Fruit fly (Drosophila melanogaster) whole organism, prepupa: ENCODE data around the gene TwdlP.

ENCODE experiments used
- CG10631 ChIP-seq: fragments of 200-800 bp; sonication (Bioruptor generic); optimal IDR thresholded peaks from 2 replicates; lab custom pipeline; 2016; ENCODE audit warnings: missing biosample characterization, missing genetic modification characterization
- CG11902 ChIP-seq: fragments of 200-800 bp; sonication (Bioruptor generic); optimal IDR thresholded peaks from 3 replicates; lab custom pipeline; 2016; ENCODE audit warnings: missing biosample characterization, missing genetic modification characterization
- CG6792 ChIP-seq: fragments of 200-800 bp; sonication (Bioruptor generic); optimal IDR thresholded peaks from 3 replicates; lab custom pipeline; 2016; ENCODE audit warnings: missing biosample characterization, missing genetic modification characterization
- Eip75B ChIP-seq: fragments of 200-800 bp; sonication (Bioruptor generic); optimal IDR thresholded peaks from 3 replicates; lab custom pipeline; 2016; ENCODE audit warnings: missing biosample characterization, missing genetic modification characterization
- Gug ChIP-seq: fragments of 200-800 bp; sonication (Bioruptor generic); IDR thresholded peaks from 2 replicates; pipeline ENCODE4 v1.3.6; 2022; ENCODE audit warnings: missing biosample characterization, missing genetic modification characterization
- Hr39 ChIP-seq: fragments of 200-800 bp; sonication (Bioruptor generic); optimal IDR thresholded peaks from 2 replicates; lab custom pipeline; 2016; ENCODE audit warnings: missing biosample characterization, missing genetic modification characterization
- Lpt ChIP-seq: fragments of 200-800 bp; sonication (Bioruptor generic); optimal IDR thresholded peaks from 3 replicates; lab custom pipeline; 2016; ENCODE audit warnings: missing biosample characterization, missing genetic modification characterization
- Sox102F ChIP-seq: fragments of 200-800 bp; sonication (Bioruptor generic); optimal IDR thresholded peaks from 2 replicates; lab custom pipeline; 2016; ENCODE audit warnings: missing biosample characterization, mild to moderate bottlenecking, missing genetic modification characterization
- fkh ChIP-seq: fragments of 200-800 bp; sonication (Bioruptor generic); optimal IDR thresholded peaks from 3 replicates; lab custom pipeline; 2017; ENCODE audit warnings: missing biosample characterization, mild to moderate bottlenecking, missing genetic modification characterization, moderate library complexity
- spab ChIP-seq: fragments of 200-800 bp; sonication (Bioruptor generic); optimal IDR thresholded peaks from 2 replicates; lab custom pipeline; 2017; ENCODE audit warnings: missing biosample characterization, mild to moderate bottlenecking, missing genetic modification characterization, missing genetic modification reagents
- ss ChIP-seq, 2 experiments: fragments of 200-800 bp; sonication (Bioruptor generic); optimal IDR thresholded peaks; 2 replicates in 1 of 2; 3 replicates in 1 of 2; lab custom pipeline; 2017 to 2018; ENCODE audit warnings: mild to moderate bottlenecking in 2 of 2, missing biosample characterization in 2 of 2, missing genetic modification characterization in 2 of 2, moderate library complexity in 1 of 2

DNA sequence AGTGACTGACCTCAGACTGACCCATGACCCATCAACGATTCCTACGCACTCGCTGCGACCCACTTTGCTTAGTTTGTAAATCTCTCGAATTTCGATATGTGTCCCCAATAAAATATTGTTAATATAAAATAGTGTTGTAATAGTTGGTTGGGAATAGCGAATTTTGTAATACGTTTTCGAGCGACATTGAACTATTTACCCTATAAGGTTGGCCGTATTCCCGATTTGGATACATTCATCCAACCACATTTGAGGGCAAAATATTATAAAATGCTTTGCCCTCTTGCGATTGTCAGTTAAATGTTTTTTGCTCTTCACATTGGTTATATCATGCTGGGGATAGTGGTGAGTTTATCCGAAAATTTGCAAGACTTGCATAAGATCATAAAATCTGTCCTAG lies 13.4 kb upstream of the TwdlP start, which contains the start of gene TwdlR:
- TF ChIP-seq ss (GFP tag; optimal IDR thresholded peaks at IDR 0.05; lab: Kevin White, UChicago) (no peak), CG11902 (GFP tag; lab: Kevin White, UChicago) (no peak), Gug (GFP tag; lab: Robert Waterston, UW) (no peak), Hr39 (GFP tag; lab: Kevin White, UChicago) (no peak), Eip75B (no peak), spab (no peak), CG6792 (GFP tag; lab: Kevin White, UChicago) (no peak), Lpt (GFP tag; lab: Kevin White, UChicago) (no peak), CG10631 (GFP tag; lab: Kevin White, UChicago) (no peak), Sox102F (GFP tag; lab: Kevin White, UChicago) (no peak), fkh (GFP tag; lab: Kevin White, UChicago) (no peak)
